Fruit fly (Drosophila melanogaster) whole organism, embryonic: ENCODE measurements around the gene CG17364.
A peak's percentile ranks its signal among the peaks of the same experiment; 100 is the strongest.

ENCODE experiments used
- CG11093 ChIP-seq: fragments of 200-800 bp; sonication (Bioruptor generic); IDR thresholded peaks from 3 replicates; pipeline ENCODE4 v1.3.6; 2022; ENCODE audit warnings: missing biosample characterization, missing genetic modification characterization
- CG11695 ChIP-seq: fragments of 200-800 bp; sonication (Bioruptor generic); IDR thresholded peaks from 3 replicates; pipeline ENCODE4 v1.3.6; 2022; ENCODE audit warnings: missing biosample characterization, missing genetic modification characterization
- CG12219 ChIP-seq: fragments of 200-800 bp; sonication (Bioruptor generic); optimal IDR thresholded peaks from 3 replicates; lab custom pipeline; 2018; ENCODE audit warnings: missing biosample characterization, mild to moderate bottlenecking, missing genetic modification characterization
- CG12236 ChIP-seq: fragments of 200-800 bp; sonication (Bioruptor generic); optimal IDR thresholded peaks from 2 replicates; lab custom pipeline; 2016; ENCODE audit warnings: missing biosample characterization, missing genetic modification characterization
- CG13287 ChIP-seq: fragments of 200-800 bp; sonication (Bioruptor generic); IDR thresholded peaks from 2 replicates; pipeline ENCODE4 v1.3.6; 2022; ENCODE audit warnings: missing biosample characterization, missing genetic modification characterization; ENCODE audit not compliant: partially characterized antibody
- CG13424 ChIP-seq: fragments of 200-800 bp; sonication (Bioruptor generic); optimal IDR thresholded peaks from 2 replicates; lab custom pipeline; 2019; ENCODE audit warnings: missing biosample characterization, mild to moderate bottlenecking, missing genetic modification characterization, moderate library complexity
- CG16813 ChIP-seq: fragments of 200-800 bp; sonication (Bioruptor generic); IDR thresholded peaks from 3 replicates; pipeline ENCODE4 v1.3.6; 2022; ENCODE audit warnings: missing biosample characterization, missing genetic modification characterization; ENCODE audit not compliant: partially characterized antibody
- CG17359 ChIP-seq: fragments of 200-800 bp; sonication (Bioruptor generic); optimal IDR thresholded peaks from 3 replicates; lab custom pipeline; 2018; ENCODE audit warnings: missing biosample characterization, mild to moderate bottlenecking, missing genetic modification characterization, moderate library complexity
- CG2129 ChIP-seq: fragments of 200-800 bp; sonication (Bioruptor generic); IDR thresholded peaks from 2 replicates; pipeline ENCODE4 v1.3.6; 2022; ENCODE audit warnings: missing biosample characterization, missing genetic modification characterization; ENCODE audit not compliant: partially characterized antibody
- CG34376 ChIP-seq: fragments of 200-800 bp; sonication (Bioruptor generic); optimal IDR thresholded peaks from 2 replicates; lab custom pipeline; 2018; ENCODE audit warnings: missing biosample characterization, mild to moderate bottlenecking, missing genetic modification characterization
- CG4360 ChIP-seq: fragments of 200-800 bp; sonication (Bioruptor generic); IDR thresholded peaks from 2 replicates; pipeline ENCODE4 v1.3.6; 2022; ENCODE audit warnings: missing biosample characterization, missing genetic modification characterization
- CG5245 ChIP-seq: fragments of 200-800 bp; sonication (Bioruptor generic); optimal IDR thresholded peaks from 3 replicates; lab custom pipeline; 2016; ENCODE audit warnings: missing biosample characterization, missing genetic modification characterization
- CG8944 ChIP-seq: fragments of 200-800 bp; sonication (Bioruptor generic); optimal IDR thresholded peaks from 3 replicates; lab custom pipeline; 2016; ENCODE audit warnings: missing biosample characterization, missing genetic modification characterization
- CG9727 ChIP-seq: fragments of 200-800 bp; sonication (Bioruptor generic); optimal IDR thresholded peaks from 3 replicates; lab custom pipeline; 2017; ENCODE audit warnings: missing biosample characterization, mild to moderate bottlenecking, missing genetic modification characterization
- Dfd ChIP-seq, 2 experiments: fragments of >200 bp; optimal IDR thresholded peaks; 2 replicates each; lab custom pipeline; 2017; ENCODE audit warnings: missing biosample characterization in 2 of 2, missing genetic modification characterization in 2 of 2
- E2f2 ChIP-seq: fragments of 200-800 bp; sonication (Bioruptor generic); IDR thresholded peaks from 2 replicates; pipeline ENCODE4 v1.3.6; 2022; ENCODE audit warnings: missing biosample characterization, missing genetic modification characterization
- Ets65A ChIP-seq: fragments of 200-800 bp; sonication (Bioruptor generic); peaks from one replicate; lab custom pipeline; 2016; ENCODE audit warnings: missing biosample characterization, missing genetic modification characterization
- Gug ChIP-seq: fragments of 200-800 bp; sonication (Bioruptor generic); IDR thresholded peaks from 4 replicates; pipeline ENCODE4 v1.3.6; 2022; ENCODE audit warnings: missing biosample characterization, missing genetic modification characterization
- Med ChIP-seq: fragments of 200-800 bp; sonication (Bioruptor generic); peaks from one replicate; lab custom pipeline; 2016; ENCODE audit warnings: missing biosample characterization, missing genetic modification characterization, mild to moderate bottlenecking, inconsistent platforms, moderate library complexity
- NC2α ChIP-seq: fragments of 200-800 bp; sonication (Bioruptor generic); optimal IDR thresholded peaks from 2 replicates; lab custom pipeline; 2016; ENCODE audit warnings: missing biosample characterization, missing genetic modification characterization
- NK7.1 ChIP-seq: fragments of 200-800 bp; sonication (Bioruptor generic); optimal IDR thresholded peaks from 3 replicates; lab custom pipeline; 2016; ENCODE audit warnings: missing biosample characterization, missing genetic modification characterization
- Oli ChIP-seq: fragments of 200-800 bp; sonication (Bioruptor generic); optimal IDR thresholded peaks from 2 replicates; lab custom pipeline; 2018; ENCODE audit warnings: missing biosample characterization, mild to moderate bottlenecking, missing genetic modification characterization, moderate library complexity
- Sry-δ ChIP-seq: fragments of 200-800 bp; sonication (Bioruptor generic); optimal IDR thresholded peaks from 2 replicates; lab custom pipeline; 2016; ENCODE audit warnings: missing biosample characterization, missing genetic modification characterization
- Xrp1 ChIP-seq: fragments of 200-800 bp; sonication (Bioruptor generic); IDR thresholded peaks from 2 replicates; pipeline ENCODE4 v1.3.6; 2022; ENCODE audit warnings: missing biosample characterization, missing genetic modification characterization
- YL-1 ChIP-seq: fragments of 200-800 bp; sonication (Bioruptor generic); optimal IDR thresholded peaks from 3 replicates; lab custom pipeline; 2017; ENCODE audit warnings: missing biosample characterization, mild to moderate bottlenecking, missing genetic modification characterization
- aop ChIP-seq: fragments of 200-800 bp; sonication (Bioruptor generic); IDR thresholded peaks from 2 replicates; pipeline ENCODE4 v1.3.6; 2022; ENCODE audit warnings: missing biosample characterization, missing genetic modification characterization
- cg ChIP-seq: fragments of 200-800 bp; sonication (Bioruptor generic); optimal IDR thresholded peaks from 3 replicates; lab custom pipeline; 2019; ENCODE audit warnings: missing biosample characterization, mild to moderate bottlenecking, missing genetic modification characterization, moderate library complexity
- ci ChIP-seq: fragments of 200-800 bp; sonication (Bioruptor generic); IDR thresholded peaks from 3 replicates; pipeline ENCODE4 v1.3.6; 2022; ENCODE audit warnings: missing biosample characterization, missing genetic modification characterization
- cwo ChIP-seq: fragments of 200-800 bp; sonication (Bioruptor generic); optimal IDR thresholded peaks from 3 replicates; lab custom pipeline; 2017; ENCODE audit warnings: missing biosample characterization, missing genetic modification characterization, mild to moderate bottlenecking, moderate library complexity, missing genetic modification reagents
- dysf ChIP-seq: fragments of 200-800 bp; sonication (Bioruptor generic); IDR thresholded peaks from 3 replicates; pipeline ENCODE4 v1.3.6; 2022; ENCODE audit warnings: missing biosample characterization, missing genetic modification characterization
- kah ChIP-seq: fragments of 200-800 bp; sonication (Bioruptor generic); optimal IDR thresholded peaks from 2 replicates; lab custom pipeline; 2018; ENCODE audit warnings: missing biosample characterization, mild to moderate bottlenecking, missing genetic modification characterization
- kay ChIP-seq: fragments of 200-800 bp; sonication (Bioruptor generic); optimal IDR thresholded peaks from 2 replicates; lab custom pipeline; 2016; ENCODE audit warnings: missing biosample characterization, missing genetic modification characterization
- lov ChIP-seq, 2 experiments: fragments of 200-800 bp in 1 of 2; fragments of >200 bp in 1 of 2; sonication (Bioruptor generic) in 1 of 2; IDR thresholded peaks in 1 of 2; optimal IDR thresholded peaks in 1 of 2; 2 replicates in 1 of 2; 3 replicates in 1 of 2; pipeline versions ENCODE4 v1.3.6 to Lab custom; 2017 to 2022; ENCODE audit warnings: missing biosample characterization in 1 of 2, missing genetic modification characterization in 1 of 2
- pho ChIP-seq: fragments of 200-800 bp; sonication (Bioruptor generic); optimal IDR thresholded peaks from 2 replicates; lab custom pipeline; 2016; ENCODE audit warnings: missing biosample characterization, missing genetic modification characterization
- row ChIP-seq: fragments of 200-800 bp; sonication (Bioruptor generic); IDR thresholded peaks from 3 replicates; pipeline ENCODE4 v1.3.6; 2022; ENCODE audit warnings: missing biosample characterization, missing genetic modification characterization
- sc ChIP-seq, 3 experiments: fragments of >200 bp in 2 of 3; fragments of 200-800 bp in 1 of 3; sonication (Bioruptor generic) in 1 of 3; optimal IDR thresholded peaks; 2 replicates in 2 of 3; 3 replicates in 1 of 3; lab custom pipeline; 2017; ENCODE audit warnings: mild to moderate bottlenecking in 1 of 3, missing biosample characterization in 1 of 3, missing genetic modification characterization in 1 of 3, missing genetic modification reagents in 1 of 3
- so ChIP-seq: fragments of 200-800 bp; sonication (Bioruptor generic); IDR thresholded peaks from 3 replicates; pipeline ENCODE4 v1.3.6; 2022; ENCODE audit warnings: missing biosample characterization, missing genetic modification characterization
- sob ChIP-seq: fragments of 200-800 bp; sonication (Bioruptor generic); IDR thresholded peaks from 2 replicates; pipeline ENCODE4 v1.3.6; 2022; ENCODE audit warnings: missing biosample characterization, missing genetic modification characterization
- sqz ChIP-seq: fragments of 200-800 bp; sonication (Bioruptor generic); optimal IDR thresholded peaks from 3 replicates; lab custom pipeline; 2018; ENCODE audit warnings: missing biosample characterization, mild to moderate bottlenecking, missing genetic modification characterization
- sr ChIP-seq: fragments of 200-800 bp; sonication (Bioruptor generic); IDR thresholded peaks from 3 replicates; pipeline ENCODE4 v1.3.6; 2022; ENCODE audit warnings: missing biosample characterization, missing genetic modification characterization
- stwl ChIP-seq: fragments of 200-800 bp; sonication (Bioruptor generic); optimal IDR thresholded peaks from 3 replicates; lab custom pipeline; 2018; ENCODE audit warnings: missing biosample characterization, mild to moderate bottlenecking, missing genetic modification characterization, moderate library complexity

Gene CG17364

DNA sequence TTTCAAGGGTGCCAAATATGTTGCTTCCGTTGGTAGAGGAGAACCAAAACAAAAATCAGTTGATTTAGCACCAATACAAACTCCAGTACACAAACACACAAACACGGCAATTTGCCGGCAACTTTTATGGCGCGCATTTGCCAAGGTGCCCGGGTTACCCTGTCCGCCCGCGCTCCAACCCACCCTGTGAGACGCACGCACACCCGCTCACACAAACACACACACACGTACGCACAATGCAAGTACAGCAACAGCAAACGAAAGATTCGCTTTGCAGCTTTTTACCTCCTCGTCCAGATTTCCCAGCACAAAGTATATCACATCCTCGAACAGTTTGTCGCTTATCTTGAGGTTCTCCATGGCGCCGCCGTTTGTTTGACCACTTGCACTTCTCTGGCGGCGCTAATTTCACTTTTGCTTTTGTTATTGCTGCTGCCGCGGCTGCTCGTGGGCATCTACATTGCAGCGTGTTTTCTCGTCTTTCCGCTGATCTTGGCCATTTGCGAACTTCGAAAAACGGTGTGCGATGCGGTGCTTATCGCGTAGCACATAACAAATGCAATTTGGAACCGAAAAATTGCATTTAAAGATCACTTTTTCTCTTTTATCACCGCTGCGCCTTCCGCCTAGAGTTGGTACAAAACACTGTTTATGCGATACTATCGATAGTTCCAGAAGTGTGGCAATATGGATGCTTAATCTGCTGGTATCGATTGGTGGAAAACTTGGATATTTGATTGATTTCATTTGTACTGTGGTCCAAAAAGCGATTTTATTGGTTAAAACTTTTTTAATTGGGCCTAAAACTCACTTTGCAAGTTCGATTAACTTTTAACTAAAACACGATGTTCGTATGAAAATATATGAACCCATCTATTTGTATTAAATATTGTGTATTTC is 35.5 kb upstream of the CG17364 start, which contains the start of gene Ptip (continued):
- TF ChIP-seq aop (GFP tag; lab: Robert Waterston, UW) = no peak
- peak; percentile 87 for TF ChIP-seq ci
- peak; percentile 32; the same call in 1 of the 3 replicates for TF ChIP-seq dysf (GFP tag; lab: Robert Waterston, UW)
- no peak for TF ChIP-seq kay (GFP tag; lab: Kevin White, UChicago)
- TF ChIP-seq CG9727 (GFP tag; lab: Kevin White, UChicago) = peak; percentile 13
- TF ChIP-seq so (GFP tag; lab: Robert Waterston, UW) = no peak
- TF ChIP-seq sc (optimal IDR thresholded peaks at IDR 0.05; lab: Kevin White, UChicago) = no peak
- no peak for TF ChIP-seq sc (GFP tag; optimal IDR thresholded peaks at IDR 0.05; lab: Kevin White, UChicago)
- peak; percentile 49 for TF ChIP-seq CG12219 (GFP tag; lab: Kevin White, UChicago)
- TF ChIP-seq NK7.1 (GFP tag; lab: Kevin White, UChicago) = peak; percentile 1

DNA sequence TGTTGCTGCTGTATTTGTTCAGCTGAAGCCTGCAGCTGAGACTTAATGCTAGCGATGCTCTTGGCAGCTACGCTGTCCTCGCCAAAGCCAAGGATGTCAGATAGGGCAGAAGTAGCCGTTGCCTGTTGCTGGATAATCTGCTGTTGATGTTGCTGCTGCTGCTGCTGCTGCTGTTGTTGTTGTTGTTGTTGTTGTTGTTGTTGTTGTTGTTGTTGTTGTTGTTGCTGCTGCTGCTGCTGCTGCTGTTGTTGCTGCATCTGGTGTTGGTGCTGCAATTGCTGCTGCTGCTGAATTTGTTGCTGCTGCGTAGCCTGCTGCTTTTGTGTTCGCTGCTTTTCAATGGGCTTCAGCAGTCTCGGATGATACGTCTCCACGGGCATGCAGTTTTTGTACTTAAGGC is 34.3 kb upstream of the CG17364 start:
- peak in 1 of 2 experiments; percentile 44 for TF ChIP-seq Dfd (GFP tag; optimal IDR thresholded peaks at IDR 0.05; lab: Kevin White, UChicago)
- TF ChIP-seq CG4360 (GFP tag; lab: Robert Waterston, UW) = peak; percentile 64
- TF ChIP-seq NC2α (GFP tag; lab: Kevin White, UChicago) = no peak

DNA sequence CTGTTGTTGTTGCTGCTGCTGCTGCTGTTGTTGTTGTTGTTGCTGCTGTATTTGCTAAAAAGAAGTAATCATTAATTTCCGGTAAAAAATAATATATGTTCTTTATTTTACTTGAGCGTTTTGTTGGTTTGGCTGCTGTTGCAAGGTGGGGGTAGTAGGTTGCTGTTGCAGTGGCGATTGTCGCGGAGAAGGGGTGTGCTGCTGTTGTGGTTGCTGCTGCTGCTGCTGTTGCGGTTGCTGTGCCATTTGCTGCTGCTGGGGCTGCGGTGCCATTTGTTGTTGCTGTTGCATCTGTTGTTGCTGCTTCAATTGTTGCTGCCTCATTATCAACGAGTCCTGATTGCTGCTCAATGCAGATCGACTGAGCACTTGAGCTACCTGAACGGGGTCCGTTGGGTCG is 32.5 kb upstream of the CG17364 start:
- TF ChIP-seq CG4360 (GFP tag; lab: Robert Waterston, UW) (peak; percentile 37; the same call in 1 of the 2 replicates), Dfd (GFP tag; optimal IDR thresholded peaks at IDR 0.05; lab: Kevin White, UChicago) (peak in 1 of 2 experiments; percentile 77), CG11093 (GFP tag; lab: Robert Waterston, UW) (no peak)

DNA sequence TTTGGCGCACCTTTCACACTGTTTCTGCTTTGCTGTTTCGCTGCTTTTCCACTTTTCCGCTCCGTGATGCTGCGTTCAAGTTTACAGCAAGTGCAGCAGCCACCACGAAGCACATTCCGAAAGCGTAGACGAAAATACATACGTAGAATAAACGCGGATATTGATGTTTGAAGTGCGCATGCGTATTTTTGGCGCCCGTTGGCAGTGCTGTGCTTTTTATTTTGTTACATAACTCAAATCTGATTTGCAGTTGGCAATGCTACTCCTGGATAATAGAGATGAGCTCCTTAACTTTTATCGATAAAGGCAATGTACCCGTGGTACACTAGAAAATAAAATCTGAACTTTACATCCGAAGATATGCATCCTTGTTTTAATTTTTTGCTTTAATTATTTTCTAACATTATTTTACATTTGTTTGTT is 13.5 kb upstream of the CG17364 start:
- peak; percentile 73 for TF ChIP-seq Sry-δ (GFP tag; lab: Kevin White, UChicago)
- TF ChIP-seq row = peak; percentile 67
- TF ChIP-seq sr = 0 out of 3 replicates have a peak, but pooled peaks have one; percentile 28
- TF ChIP-seq Oli (tag; lab: Kevin White, UChicago) = no peak
- peak; percentile 20 for TF ChIP-seq CG13424 (tag; lab: Kevin White, UChicago)
- TF ChIP-seq Med (GFP tag; lab: Kevin White, UChicago) = peak; percentile 72
- TF ChIP-seq CG17359 (tag; lab: Kevin White, UChicago) = peak; percentile 1
- no peak for TF ChIP-seq cwo
- peak; percentile 61 for TF ChIP-seq cg
- peak; percentile 7 for TF ChIP-seq kah (GFP tag; lab: Kevin White, UChicago)
- TF ChIP-seq CG12236 (GFP tag; lab: Kevin White, UChicago) = no peak
- TF ChIP-seq CG16813 = no peak
- peak; percentile 53; the same call in 1 of the 2 replicates for TF ChIP-seq CG13287
- TF ChIP-seq Xrp1 (GFP tag; lab: Robert Waterston, UW) = no peak
- TF ChIP-seq CG8944 (GFP tag; lab: Kevin White, UChicago) = peak; percentile 14
- TF ChIP-seq stwl (tag; lab: Kevin White, UChicago) = no peak
- TF ChIP-seq Ets65A (GFP tag; lab: Kevin White, UChicago) = peak; percentile 39
- peak; percentile 7 for TF ChIP-seq CG34376 (GFP tag; lab: Kevin White, UChicago)
- peak; percentile 66 for TF ChIP-seq YL-1 (GFP tag; lab: Kevin White, UChicago)
- TF ChIP-seq CG11695 (GFP tag; lab: Robert Waterston, UW) = peak; percentile 39; the same call in 1 of the 3 replicates
- TF ChIP-seq E2f2 (GFP tag; lab: Robert Waterston, UW) = peak; percentile 31; the same call in 1 of the 2 replicates
- TF ChIP-seq CG5245 (GFP tag; lab: Kevin White, UChicago) = no peak
- no peak for TF ChIP-seq CG2129 (GFP tag; lab: Robert Waterston, UW)
- TF ChIP-seq pho (GFP tag; lab: Kevin White, UChicago) = peak; percentile 9
- no peak for TF ChIP-seq lov (optimal IDR thresholded peaks at IDR 0.05; lab: Kevin White, UChicago)
- TF ChIP-seq lov (GFP tag; IDR thresholded peaks at IDR 0.05; lab: Robert Waterston, UW) = peak; percentile 13; the same call in 1 of the 3 replicates
- peak; percentile 29; the same call in 1 of the 2 replicates for TF ChIP-seq sob (GFP tag; lab: Robert Waterston, UW)
- TF ChIP-seq sqz (GFP tag; lab: Kevin White, UChicago) = no peak
- TF ChIP-seq Gug (GFP tag; lab: Robert Waterston, UW) = no peak
- TF ChIP-seq CG4360 (GFP tag; lab: Robert Waterston, UW) = no peak
